Fruit fly (Drosophila melanogaster) whole organism, prepupa: ENCODE measurements around the gene Mocs1.

ENCODE experiments used
- CG10631 ChIP-seq: fragments of 200-800 bp; sonication (Bioruptor generic); optimal IDR thresholded peaks from 2 replicates; lab custom pipeline; 2016; ENCODE audit warnings: missing biosample characterization, missing genetic modification characterization
- CG10669 ChIP-seq: fragments of 200-800 bp; sonication (Bioruptor generic); optimal IDR thresholded peaks from 3 replicates; lab custom pipeline; 2018; ENCODE audit warnings: missing biosample characterization, mild to moderate bottlenecking, missing genetic modification characterization, moderate library complexity
- CG11762 ChIP-seq: fragments of 200-800 bp; sonication (Bioruptor generic); optimal IDR thresholded peaks from 3 replicates; lab custom pipeline; 2016; ENCODE audit warnings: missing biosample characterization, missing genetic modification characterization; ENCODE audit not compliant: insufficient read depth
- CG11902 ChIP-seq: fragments of 200-800 bp; sonication (Bioruptor generic); optimal IDR thresholded peaks from 3 replicates; lab custom pipeline; 2016; ENCODE audit warnings: missing biosample characterization, missing genetic modification characterization
- CG1621 ChIP-seq: fragments of 200-800 bp; sonication (Bioruptor generic); optimal IDR thresholded peaks from 3 replicates; lab custom pipeline; 2018; ENCODE audit warnings: missing biosample characterization, mild to moderate bottlenecking, missing genetic modification characterization
- CG31627 ChIP-seq: fragments of 200-800 bp; sonication (Bioruptor generic); optimal IDR thresholded peaks from 3 replicates; lab custom pipeline; 2016; ENCODE audit warnings: missing biosample characterization, missing genetic modification characterization
- CG32006 ChIP-seq: fragments of 200-800 bp; sonication (Bioruptor generic); optimal IDR thresholded peaks from 3 replicates; lab custom pipeline; 2017; ENCODE audit warnings: missing biosample characterization, mild to moderate bottlenecking, missing genetic modification characterization
- CG34406 ChIP-seq: fragments of 200-800 bp; sonication (Bioruptor generic); optimal IDR thresholded peaks from 3 replicates; lab custom pipeline; 2016; ENCODE audit warnings: missing biosample characterization, missing genetic modification characterization
- CG3919 ChIP-seq: fragments of 200-800 bp; sonication (Bioruptor generic); optimal IDR thresholded peaks from 3 replicates; lab custom pipeline; 2016; ENCODE audit warnings: missing biosample characterization, missing genetic modification characterization
- CG4318 ChIP-seq: fragments of 200-800 bp; sonication (Bioruptor generic); optimal IDR thresholded peaks from 3 replicates; lab custom pipeline; 2017; ENCODE audit warnings: missing biosample characterization, mild to moderate bottlenecking, missing genetic modification characterization
- CG6163 ChIP-seq: fragments of 200-800 bp; sonication (Bioruptor generic); IDR thresholded peaks from 3 replicates; pipeline ENCODE4 v1.3.6; 2022; ENCODE audit warnings: missing biosample characterization, missing genetic modification characterization
- CG6276 ChIP-seq: fragments of 200-800 bp; sonication (Bioruptor generic); optimal IDR thresholded peaks from 2 replicates; lab custom pipeline; 2017; ENCODE audit warnings: missing biosample characterization, mild to moderate bottlenecking, missing genetic modification characterization
- CG6792 ChIP-seq: fragments of 200-800 bp; sonication (Bioruptor generic); optimal IDR thresholded peaks from 3 replicates; lab custom pipeline; 2016; ENCODE audit warnings: missing biosample characterization, missing genetic modification characterization
- CG6808 ChIP-seq: fragments of 200-800 bp; sonication (Bioruptor generic); optimal IDR thresholded peaks from 3 replicates; lab custom pipeline; 2017; ENCODE audit warnings: missing biosample characterization, missing genetic modification characterization, mild to moderate bottlenecking, moderate library complexity, missing genetic modification reagents
- CG6854 ChIP-seq: fragments of 200-800 bp; sonication (Bioruptor generic); optimal IDR thresholded peaks from 2 replicates; lab custom pipeline; 2017; ENCODE audit warnings: missing biosample characterization, mild to moderate bottlenecking, missing genetic modification characterization
- CG7368 ChIP-seq: fragments of 200-800 bp; sonication (Bioruptor generic); optimal IDR thresholded peaks from 3 replicates; lab custom pipeline; 2016; ENCODE audit warnings: missing biosample characterization, missing genetic modification characterization
- CG8319 ChIP-seq: fragments of 200-800 bp; sonication (Bioruptor generic); optimal IDR thresholded peaks from 3 replicates; lab custom pipeline; 2016; ENCODE audit warnings: missing biosample characterization, missing genetic modification characterization
- CG8632 ChIP-seq: fragments of 200-800 bp; sonication (Bioruptor generic); optimal IDR thresholded peaks from 3 replicates; lab custom pipeline; 2016; ENCODE audit warnings: missing biosample characterization, missing genetic modification characterization
- CG9139 ChIP-seq: fragments of 200-800 bp; sonication (Bioruptor generic); optimal IDR thresholded peaks from 3 replicates; lab custom pipeline; 2017; ENCODE audit warnings: missing biosample characterization, mild to moderate bottlenecking, missing genetic modification characterization
- Eip78C ChIP-seq: fragments of 200-800 bp; sonication (Bioruptor generic); peaks from one replicate; lab custom pipeline; 2016; ENCODE audit warnings: missing biosample characterization, missing genetic modification characterization
- Eip93F ChIP-seq: fragments of 200-800 bp; sonication (Bioruptor generic); optimal IDR thresholded peaks from 2 replicates; lab custom pipeline; 2016; ENCODE audit warnings: missing biosample characterization, mild to moderate bottlenecking, missing genetic modification characterization
- Ets21C ChIP-seq: fragments of 200-800 bp; sonication (Bioruptor generic); optimal IDR thresholded peaks from 3 replicates; lab custom pipeline; 2016; ENCODE audit warnings: missing biosample characterization, missing genetic modification characterization
- Ets96B ChIP-seq: fragments of 200-800 bp; optimal IDR thresholded peaks from 2 replicates; lab custom pipeline; 2019; ENCODE audit warnings: missing biosample characterization, mild to moderate bottlenecking, missing genetic modification characterization, moderate library complexity
- Gug ChIP-seq: fragments of 200-800 bp; sonication (Bioruptor generic); IDR thresholded peaks from 2 replicates; pipeline ENCODE4 v1.3.6; 2022; ENCODE audit warnings: missing biosample characterization, missing genetic modification characterization
- Hr38 ChIP-seq: sonication (Bioruptor generic); optimal IDR thresholded peaks from 2 replicates; lab custom pipeline; 2016; ENCODE audit warnings: missing biosample characterization, missing genetic modification characterization
- Hr39 ChIP-seq: fragments of 200-800 bp; sonication (Bioruptor generic); optimal IDR thresholded peaks from 2 replicates; lab custom pipeline; 2016; ENCODE audit warnings: missing biosample characterization, missing genetic modification characterization
- Lpt ChIP-seq: fragments of 200-800 bp; sonication (Bioruptor generic); optimal IDR thresholded peaks from 3 replicates; lab custom pipeline; 2016; ENCODE audit warnings: missing biosample characterization, missing genetic modification characterization
- Met ChIP-seq: fragments of 200-800 bp; sonication (Bioruptor generic); optimal IDR thresholded peaks from 3 replicates; lab custom pipeline; 2016; ENCODE audit warnings: missing biosample characterization, missing genetic modification characterization
- OdsH ChIP-seq: fragments of 200-800 bp; sonication (Bioruptor generic); optimal IDR thresholded peaks from 3 replicates; lab custom pipeline; 2016; ENCODE audit warnings: missing biosample characterization, missing genetic modification characterization
- Sox102F ChIP-seq: fragments of 200-800 bp; sonication (Bioruptor generic); optimal IDR thresholded peaks from 2 replicates; lab custom pipeline; 2016; ENCODE audit warnings: missing biosample characterization, mild to moderate bottlenecking, missing genetic modification characterization
- Sox15 ChIP-seq: fragments of 200-800 bp; sonication (Bioruptor generic); optimal IDR thresholded peaks from 3 replicates; lab custom pipeline; 2016; ENCODE audit warnings: missing biosample characterization, missing genetic modification characterization
- achi ChIP-seq: fragments of 200-800 bp; sonication (Bioruptor generic); optimal IDR thresholded peaks from 3 replicates; lab custom pipeline; 2016; ENCODE audit warnings: missing biosample characterization, missing genetic modification characterization
- acj6 ChIP-seq: fragments of 200-800 bp; sonication (Bioruptor generic); optimal IDR thresholded peaks from 3 replicates; lab custom pipeline; 2016; ENCODE audit warnings: missing biosample characterization, missing genetic modification characterization
- cyc ChIP-seq: fragments of 200-800 bp; sonication (Bioruptor generic); optimal IDR thresholded peaks from 3 replicates; lab custom pipeline; 2016; ENCODE audit warnings: missing biosample characterization, missing genetic modification characterization
- dac ChIP-seq: fragments of 200-800 bp; sonication (Bioruptor generic); optimal IDR thresholded peaks from 2 replicates; lab custom pipeline; 2017; ENCODE audit warnings: missing biosample characterization, mild to moderate bottlenecking, missing genetic modification characterization
- eg ChIP-seq: fragments of 200-800 bp; sonication (Bioruptor generic); IDR thresholded peaks from 3 replicates; pipeline ENCODE4 v1.3.6; 2022; ENCODE audit warnings: missing biosample characterization, missing genetic modification characterization
- esn ChIP-seq: fragments of 200-800 bp; sonication (Bioruptor generic); optimal IDR thresholded peaks from 2 replicates; lab custom pipeline; 2016; ENCODE audit warnings: missing biosample characterization, mild to moderate bottlenecking, missing genetic modification characterization, moderate library complexity
- fd59A ChIP-seq: fragments of 200-800 bp; sonication (Bioruptor generic); optimal IDR thresholded peaks from 2 replicates; lab custom pipeline; 2017; ENCODE audit warnings: missing biosample characterization, mild to moderate bottlenecking, missing genetic modification characterization, missing genetic modification reagents
- fd85E ChIP-seq: fragments of 200-800 bp; sonication (Bioruptor generic); optimal IDR thresholded peaks from 3 replicates; lab custom pipeline; 2016; ENCODE audit warnings: missing biosample characterization, missing genetic modification characterization
- fkh ChIP-seq: fragments of 200-800 bp; sonication (Bioruptor generic); optimal IDR thresholded peaks from 3 replicates; lab custom pipeline; 2017; ENCODE audit warnings: missing biosample characterization, mild to moderate bottlenecking, missing genetic modification characterization, moderate library complexity
- lz ChIP-seq: fragments of 200-800 bp; sonication (Bioruptor generic); optimal IDR thresholded peaks from 3 replicates; lab custom pipeline; 2016; ENCODE audit warnings: missing biosample characterization, missing genetic modification characterization
- salr ChIP-seq, 2 experiments: fragments of 200-800 bp; sonication (Bioruptor generic); optimal IDR thresholded peaks; 3 replicates each; lab custom pipeline; 2016 to 2018; ENCODE audit warnings: missing biosample characterization in 2 of 2, missing genetic modification characterization in 2 of 2, mild to moderate bottlenecking in 1 of 2
- spab ChIP-seq: fragments of 200-800 bp; sonication (Bioruptor generic); optimal IDR thresholded peaks from 2 replicates; lab custom pipeline; 2017; ENCODE audit warnings: missing biosample characterization, mild to moderate bottlenecking, missing genetic modification characterization, missing genetic modification reagents
- ss ChIP-seq, 2 experiments: fragments of 200-800 bp; sonication (Bioruptor generic); optimal IDR thresholded peaks; 2 replicates in 1 of 2; 3 replicates in 1 of 2; lab custom pipeline; 2017 to 2018; ENCODE audit warnings: mild to moderate bottlenecking in 2 of 2, missing biosample characterization in 2 of 2, missing genetic modification characterization in 2 of 2, moderate library complexity in 1 of 2
- svp ChIP-seq: fragments of 200-800 bp; sonication (Bioruptor generic); peaks from one replicate; lab custom pipeline; 2016; ENCODE audit warnings: missing biosample characterization, missing genetic modification characterization
- topi ChIP-seq: fragments of 200-800 bp; sonication (Bioruptor generic); optimal IDR thresholded peaks from 3 replicates; lab custom pipeline; 2016; ENCODE audit warnings: missing biosample characterization, missing genetic modification characterization

Gene Mocs1

dm6 chr3L:11061200-11061599 is 9.1 kb upstream of the Mocs1 start, which contains the start of the genes CG6321 and Blos2 (continued):
- TF ChIP-seq ss (GFP tag; optimal IDR thresholded peaks at IDR 0.05; lab: Kevin White, UChicago): peak; percentile 52 to 62
- peak; percentile 81 for TF ChIP-seq CG32006
- peak; percentile 65 for TF ChIP-seq Hr39
- peak; percentile 78 for TF ChIP-seq OdsH
- TF ChIP-seq CG8632: peak; percentile 60
- TF ChIP-seq CG1621 (tag; lab: Kevin White, UChicago): no peak
- TF ChIP-seq fkh (GFP tag; lab: Kevin White, UChicago): peak; percentile 49
- TF ChIP-seq Lpt (GFP tag; lab: Kevin White, UChicago): peak; percentile 61
- TF ChIP-seq topi (GFP tag; lab: Kevin White, UChicago): peak; percentile 79
- peak; percentile 95 for TF ChIP-seq Eip78C (GFP tag; lab: Kevin White, UChicago)
- TF ChIP-seq acj6 (GFP tag; lab: Kevin White, UChicago): peak; percentile 73

dm6 chr3L:11062441-11062840 is 7.9 kb upstream of the Mocs1 start, which contains the start of gene CG32069:
Gene CG32069, minus strand, starts transcription at chr3L:11062614.
- TF ChIP-seq Eip78C (GFP tag; lab: Kevin White, UChicago) (peak; percentile 32), spab (GFP tag; lab: Kevin White, UChicago) (no peak), fkh (GFP tag; lab: Kevin White, UChicago) (peak; percentile 5)

dm6 chr3L:11064689-11065088 is 5.6 kb upstream of the Mocs1 start, which contains the start of the genes CG32075, CG45101 and SuUR:
Gene CG32075, minus strand, starts transcription at chr3L:11064941.
Gene CG45101, plus strand, starts transcription at chr3L:11064991.
Gene SuUR, plus strand, starts transcription at chr3L:11064991.
- TF ChIP-seq Ets96B (tag; lab: Kevin White, UChicago): peak; percentile 75
- TF ChIP-seq CG3919 (GFP tag; lab: Kevin White, UChicago): peak; percentile 76
- TF ChIP-seq eg (GFP tag; lab: Robert Waterston, UW): peak; percentile 88; the same call in 2 of the 3 replicates
- peak; percentile 86 for TF ChIP-seq topi (GFP tag; lab: Kevin White, UChicago)
- peak; percentile 52 for TF ChIP-seq dac
- TF ChIP-seq Eip93F (GFP tag; lab: Kevin White, UChicago): peak; percentile 38
- TF ChIP-seq Sox102F (GFP tag; lab: Kevin White, UChicago): peak; percentile 81
- TF ChIP-seq CG6854 (GFP tag; lab: Kevin White, UChicago): no peak
- TF ChIP-seq lz (GFP tag; lab: Kevin White, UChicago): peak; percentile 91
- TF ChIP-seq fd85E (GFP tag; lab: Kevin White, UChicago): no peak
- peak; percentile 56 for TF ChIP-seq Lpt (GFP tag; lab: Kevin White, UChicago)
- peak; percentile 43 for TF ChIP-seq fkh (GFP tag; lab: Kevin White, UChicago)
- no peak for TF ChIP-seq CG6276 (GFP tag; lab: Kevin White, UChicago)
- TF ChIP-seq Met (GFP tag; lab: Kevin White, UChicago): peak; percentile 87
- TF ChIP-seq esn (GFP tag; lab: Kevin White, UChicago): peak; percentile 92
- TF ChIP-seq Ets21C: peak; percentile 85
- TF ChIP-seq fd59A (GFP tag; lab: Kevin White, UChicago): peak; percentile 39
- no peak for TF ChIP-seq CG9139 (GFP tag; lab: Kevin White, UChicago)
- peak; percentile 92 for TF ChIP-seq Eip78C (GFP tag; lab: Kevin White, UChicago)
- peak; percentile 89 for TF ChIP-seq CG10631 (GFP tag; lab: Kevin White, UChicago)
- TF ChIP-seq Hr39: peak; percentile 92
- TF ChIP-seq CG10669: peak; percentile 75
- TF ChIP-seq CG11902 (GFP tag; lab: Kevin White, UChicago): peak; percentile 73
- peak; percentile 92 for TF ChIP-seq CG31627 (GFP tag; lab: Kevin White, UChicago)
- peak; percentile 66 for TF ChIP-seq CG11762 (GFP tag; lab: Kevin White, UChicago)
- TF ChIP-seq CG4318 (GFP tag; lab: Kevin White, UChicago): peak; percentile 68
- TF ChIP-seq salr (GFP tag; optimal IDR thresholded peaks at IDR 0.05; lab: Kevin White, UChicago): peak; percentile 43 to 59
- TF ChIP-seq Sox15 (GFP tag; lab: Kevin White, UChicago): peak; percentile 82
- peak; percentile 82 for TF ChIP-seq CG32006
- TF ChIP-seq Hr38: peak; percentile 65
- peak; percentile 89 for TF ChIP-seq cyc (GFP tag; lab: Kevin White, UChicago)
- peak; percentile 79 for TF ChIP-seq Gug
- TF ChIP-seq CG6808: no peak
- peak; percentile 73 for TF ChIP-seq CG8632
- TF ChIP-seq svp (GFP tag; lab: Kevin White, UChicago): no peak
- TF ChIP-seq CG6792 (GFP tag; lab: Kevin White, UChicago): peak; percentile 80
- TF ChIP-seq CG34406 (GFP tag; lab: Kevin White, UChicago): peak; percentile 82
- TF ChIP-seq CG7368: peak; percentile 68
- TF ChIP-seq ss (GFP tag; optimal IDR thresholded peaks at IDR 0.05; lab: Kevin White, UChicago): peak; percentile 7 to 67
- peak; percentile 70 for TF ChIP-seq CG6163 (GFP tag; lab: Robert Waterston, UW)
- TF ChIP-seq achi (GFP tag; lab: Kevin White, UChicago): peak; percentile 83
- peak; percentile 31 for TF ChIP-seq spab (GFP tag; lab: Kevin White, UChicago)
- peak; percentile 81 for TF ChIP-seq CG8319
